Fruit fly (Drosophila melanogaster): Measurements from ENCODE around the gene Tbh.

The Tbh gene

dm6 chrX:8057299-8057730 lies 61.8 kb downstream of the Tbh start (continued):
- TF ChIP-seq CG8290 (GFP tag; optimal IDR thresholded peaks at IDR 0.05) (peak; percentile 40), CG8290 (tag; optimal IDR thresholded peaks at IDR 0.05) (no peak), dysf (GFP tag; IDR thresholded peaks at IDR 0.05) (peak; percentile 76; the same call in 2 of the 3 replicates), hkb (optimal IDR thresholded peaks at IDR 0.05) (no peak), hkb (GFP tag; IDR thresholded peaks at IDR 0.05) (peak; percentile 60; the same call in 1 of the 2 replicates), fd64A (GFP tag; optimal IDR thresholded peaks at IDR 0.05) (no peak), h (optimal IDR thresholded peaks at IDR 0.05) (no peak), CG10462 (GFP tag; optimal IDR thresholded peaks at IDR 0.05) (no peak), Ada2b (GFP tag; IDR thresholded peaks at IDR 0.05) (peak; percentile 33; the same call in 1 of the 2 replicates), fd3F (GFP tag; optimal IDR thresholded peaks at IDR 0.05) (peak; percentile 65), CG2889 (GFP tag; IDR thresholded peaks at IDR 0.05) (0 out of 3 replicates have a peak, but pooled peaks have one; percentile 57), ftz-f1 (GFP tag; optimal IDR thresholded peaks at IDR 0.05) (no peak), gcm2 (GFP tag; optimal IDR thresholded peaks at IDR 0.05) (no peak), CG43689 (GFP tag; IDR thresholded peaks at IDR 0.05) (no peak), CG10431 (GFP tag; optimal IDR thresholded peaks at IDR 0.05) (no peak), jing (GFP tag; optimal IDR thresholded peaks at IDR 0.05) (peak; percentile 44), ap (GFP tag; IDR thresholded peaks at IDR 0.05) (peak; percentile 36; the same call in 1 of the 2 replicates), Jarid2 (GFP tag; optimal IDR thresholded peaks at IDR 0.05) (no peak), Tbp (GFP tag; optimal IDR thresholded peaks at IDR 0.05) (no peak), CG6854 (GFP tag; optimal IDR thresholded peaks at IDR 0.05) (no peak), CG8359 (GFP tag; optimal IDR thresholded peaks at IDR 0.05; ENCODE audit: borderline replicate concordance) (peak; percentile 18), Rx (GFP tag; IDR thresholded peaks at IDR 0.05) (peak; percentile 50), CG12071 (GFP tag; optimal IDR thresholded peaks at IDR 0.05) (no peak), CG32532 (GFP tag; IDR thresholded peaks at IDR 0.05) (peak; percentile 31; the same call in 1 of the 2 replicates), E2f2 (GFP tag; IDR thresholded peaks at IDR 0.05) (no peak; the same call in 1 of the 2 replicates), CG11247 (GFP tag; IDR thresholded peaks at IDR 0.05) (0 out of 2 replicates have a peak, but pooled peaks have one; percentile 23), so (GFP tag; IDR thresholded peaks at IDR 0.05) (peak; percentile 13; the same call in 1 of the 3 replicates), zen2 (GFP tag; IDR thresholded peaks at IDR 0.05; ENCODE audit: partially characterized antibody) (no peak), CG3163 (GFP tag; optimal IDR thresholded peaks at IDR 0.05) (peak; percentile 32), Lpt (GFP tag; optimal IDR thresholded peaks at IDR 0.05) (no peak), ken (GFP tag; IDR thresholded peaks at IDR 0.05) (no peak), CG9727 (GFP tag; optimal IDR thresholded peaks at IDR 0.05) (peak; percentile 76), CG12219 (GFP tag; optimal IDR thresholded peaks at IDR 0.05) (peak; percentile 19), Dip2 (GFP tag; IDR thresholded peaks at IDR 0.05) (no peak), CG30020 (tag; optimal IDR thresholded peaks at IDR 0.05) (peak; percentile 18), hth (optimal IDR thresholded peaks at IDR 0.05) (no peak), nerfin-1 (tag; optimal IDR thresholded peaks at IDR 0.05) (peak; percentile 15), kni (GFP tag; optimal IDR thresholded peaks at IDR 0.05) (no peak), hb (GFP tag; IDR thresholded peaks at IDR 0.05; ENCODE audit: partially characterized antibody) (no peak), CG10209 (GFP tag; optimal IDR thresholded peaks at IDR 0.05) (peak; percentile 82), CG12942 (GFP tag; optimal IDR thresholded peaks at IDR 0.05) (peak; percentile 57), slp2 (GFP tag; optimal IDR thresholded peaks at IDR 0.05) (peak; percentile 83), sob (GFP tag; IDR thresholded peaks at IDR 0.05) (peak; percentile 53), usp (GFP tag; optimal IDR thresholded peaks at IDR 0.05) (no peak), lilli (GFP tag; optimal IDR thresholded peaks at IDR 0.05) (peak; percentile 79), CG9215 (GFP tag; IDR thresholded peaks at IDR 0.05) (peak; percentile 60), CG7357 (GFP tag; IDR thresholded peaks at IDR 0.05) (peak; percentile 57; the same call in 1 of the 3 replicates), sc (optimal IDR thresholded peaks at IDR 0.05) (no peak), sc (GFP tag; optimal IDR thresholded peaks at IDR 0.05) (peak; percentile 46), vvl (GFP tag; IDR thresholded peaks at IDR 0.05) (peak; percentile 11; the same call in 1 of the 2 replicates), Lim3 (GFP tag; IDR thresholded peaks at IDR 0.05) (no peak), org-1 (GFP tag; optimal IDR thresholded peaks at IDR 0.05) (peak; percentile 76), Chrac-16 (GFP tag; optimal IDR thresholded peaks at IDR 0.05) (peak; percentile 45)

Measured in whole organism, embryonic.